Worm (Caenorhabditis elegans) whole organism, young adult: ENCODE measurements around the gene Y53C12A.7.

ENCODE experiments used
- B0261.1 ChIP-seq: sonication (generic microtip); optimal IDR thresholded peaks from 2 replicates; lab custom pipeline; 2016; ENCODE audit warnings: mild to moderate bottlenecking, missing genetic modification characterization, moderate library complexity, missing compliant biosample characterization
- ZK185.1 ChIP-seq: sonication (generic microtip); optimal IDR thresholded peaks from 2 replicates; lab custom pipeline; 2016; ENCODE audit warnings: mild to moderate bottlenecking, missing genetic modification characterization, missing compliant biosample characterization; ENCODE audit not compliant: poor library complexity, severe bottlenecking
- let-526 ChIP-seq: fragments of 200-800 bp; sonication (Bioruptor generic); IDR thresholded peaks from 2 replicates; pipeline ENCODE4 v1.3.6; 2022; ENCODE audit warnings: missing genetic modification reagents, missing genetic modification characterization, missing compliant biosample characterization
- mes-4 ChIP-seq: sonication (generic microtip); optimal IDR thresholded peaks from 2 replicates; lab custom pipeline; 2016; ENCODE audit warnings: missing genotype, missing genetic modification characterization, missing compliant biosample characterization
- snpc-4 ChIP-seq, 5 experiments: fragments of 150-350 bp in 1 of 5; sonication (generic microtip) in 4 of 5; optimal IDR thresholded peaks; 2 replicates each; lab custom pipeline; 2014 to 2018; ENCODE audit warnings: missing genetic modification characterization in 5 of 5, missing biosample characterization in 3 of 5, antibody characterized with exemption in 2 of 5, mild to moderate bottlenecking in 2 of 5, missing compliant biosample characterization in 2 of 5, missing genotype in 2 of 5, moderate library complexity in 2 of 5, missing genetic modification reagents in 1 of 5

- TF ChIP-seq B0261.1 (tag; lab: Kevin White, UChicago): no peak
- no peak for TF ChIP-seq ZK185.1 (tag; lab: Kevin White, UChicago)
- TF ChIP-seq mes-4: no peak
- TF ChIP-seq let-526 (GFP tag; lab: Robert Waterston, UW): no peak
- no peak for TF ChIP-seq snpc-4 (GFP tag; optimal IDR thresholded peaks at IDR 0.05; lab: Kevin White, UChicago)
- TF ChIP-seq snpc-4 (tag; optimal IDR thresholded peaks at IDR 0.05; lab: Kevin White, UChicago): no peak
Measured at ce11 chrII:9742784-9743183, 42.4 kb downstream of the Y53C12A.7 start, which contains the start of gene pno-1.
